Fruit fly (Drosophila melanogaster) whole organism, embryonic: ENCODE data around the gene CG5808.

Source experiments
- CG10543 ChIP-seq: fragments of 200-800 bp; sonication (Bioruptor generic); optimal IDR thresholded peaks from 3 replicates; lab custom pipeline; 2017; ENCODE audit warnings: missing biosample characterization, mild to moderate bottlenecking, missing genetic modification characterization, moderate library complexity
- CG10565 ChIP-seq: fragments of 200-800 bp; sonication (Bioruptor generic); optimal IDR thresholded peaks from 3 replicates; lab custom pipeline; 2016; ENCODE audit warnings: missing biosample characterization, mild to moderate bottlenecking, missing genetic modification characterization
- CG10979 ChIP-seq: fragments of 200-800 bp; sonication (Bioruptor generic); optimal IDR thresholded peaks from 2 replicates; lab custom pipeline; 2018; ENCODE audit warnings: missing biosample characterization, mild to moderate bottlenecking, missing genetic modification characterization, moderate library complexity
- CG12155 ChIP-seq: fragments of 200-800 bp; sonication (Bioruptor generic); optimal IDR thresholded peaks from 3 replicates; lab custom pipeline; 2016; ENCODE audit warnings: missing biosample characterization, missing genetic modification characterization
- CG1603 ChIP-seq: fragments of 200-800 bp; sonication (Bioruptor generic); optimal IDR thresholded peaks from 2 replicates; lab custom pipeline; 2019; ENCODE audit warnings: missing biosample characterization, mild to moderate bottlenecking, missing genetic modification characterization, moderate library complexity
- CG16813 ChIP-seq: fragments of 200-800 bp; sonication (Bioruptor generic); IDR thresholded peaks from 3 replicates; pipeline ENCODE4 v1.3.6; 2022; ENCODE audit warnings: missing biosample characterization, missing genetic modification characterization; ENCODE audit not compliant: partially characterized antibody
- CG18262 ChIP-seq: fragments of 200-800 bp; optimal IDR thresholded peaks from 3 replicates; lab custom pipeline; 2019; ENCODE audit warnings: missing biosample characterization, mild to moderate bottlenecking, missing genetic modification characterization, moderate library complexity
- CG30431 ChIP-seq: fragments of 200-800 bp; sonication (Bioruptor generic); optimal IDR thresholded peaks from 2 replicates; lab custom pipeline; 2017; ENCODE audit warnings: missing biosample characterization, missing genetic modification characterization
- CG4820 ChIP-seq: fragments of 200-800 bp; sonication (Bioruptor generic); optimal IDR thresholded peaks from 3 replicates; lab custom pipeline; 2016; ENCODE audit warnings: missing biosample characterization, missing genetic modification characterization
- CG4854 ChIP-seq: fragments of 200-800 bp; sonication (Bioruptor generic); optimal IDR thresholded peaks from 2 replicates; lab custom pipeline; 2016; ENCODE audit warnings: missing biosample characterization, missing genetic modification characterization, inconsistent platforms
- CG6272 ChIP-seq: fragments of 200-800 bp; sonication (Bioruptor generic); IDR thresholded peaks from 2 replicates; pipeline ENCODE4 v1.3.6; 2022; ENCODE audit warnings: missing biosample characterization, missing genetic modification characterization
- CG8765 ChIP-seq: fragments of 200-800 bp; sonication (Bioruptor generic); IDR thresholded peaks from 2 replicates; pipeline ENCODE4 v1.3.6; 2022; ENCODE audit warnings: missing biosample characterization, missing genetic modification characterization
- CHES-1-like ChIP-seq: fragments of 200-800 bp; sonication (Bioruptor generic); optimal IDR thresholded peaks from 2 replicates; lab custom pipeline; 2016; ENCODE audit warnings: missing biosample characterization, missing genetic modification characterization
- D19B ChIP-seq: fragments of 200-800 bp; sonication (Bioruptor generic); optimal IDR thresholded peaks from 2 replicates; lab custom pipeline; 2017; ENCODE audit warnings: missing biosample characterization, mild to moderate bottlenecking, missing genetic modification characterization
- Dip3 ChIP-seq: fragments of 200-800 bp; sonication (Bioruptor generic); optimal IDR thresholded peaks from 3 replicates; lab custom pipeline; 2016; ENCODE audit warnings: missing biosample characterization, missing genetic modification characterization
- Fer1 ChIP-seq: fragments of 200-800 bp; sonication (Bioruptor generic); optimal IDR thresholded peaks from 2 replicates; lab custom pipeline; 2017; ENCODE audit warnings: missing biosample characterization, mild to moderate bottlenecking, missing genetic modification characterization
- Fer2 ChIP-seq: fragments of 200-800 bp; sonication (Bioruptor generic); optimal IDR thresholded peaks from 2 replicates; lab custom pipeline; 2018; ENCODE audit warnings: missing biosample characterization, mild to moderate bottlenecking, missing genetic modification characterization, moderate library complexity
- HHEX ChIP-seq: fragments of 200-800 bp; sonication (Bioruptor generic); optimal IDR thresholded peaks from 3 replicates; lab custom pipeline; 2017; ENCODE audit warnings: missing biosample characterization, mild to moderate bottlenecking, missing genetic modification characterization, missing genetic modification reagents
- HmgD ChIP-seq: fragments of 200-800 bp; sonication (Bioruptor generic); optimal IDR thresholded peaks from 3 replicates; lab custom pipeline; 2016; ENCODE audit warnings: missing biosample characterization, missing genetic modification characterization
- Opbp ChIP-seq: fragments of 200-800 bp; sonication (Bioruptor generic); IDR thresholded peaks from 3 replicates; pipeline ENCODE4 v1.3.6; 2022; ENCODE audit warnings: missing biosample characterization, missing genetic modification characterization; ENCODE audit not compliant: partially characterized antibody
- Scr ChIP-seq: fragments of 200-800 bp; sonication (Bioruptor generic); IDR thresholded peaks from 2 replicates; pipeline ENCODE4 v1.3.6; 2022; ENCODE audit warnings: missing biosample characterization, missing genetic modification characterization; ENCODE audit not compliant: partially characterized antibody
- Sry-β ChIP-seq: fragments of 200-800 bp; sonication (Bioruptor generic); optimal IDR thresholded peaks from 2 replicates; lab custom pipeline; 2018; ENCODE audit warnings: missing biosample characterization, mild to moderate bottlenecking, missing genetic modification characterization, moderate library complexity
- ac ChIP-seq: fragments of 200-800 bp; sonication (Bioruptor generic); optimal IDR thresholded peaks from 3 replicates; lab custom pipeline; 2017; ENCODE audit warnings: missing biosample characterization, mild to moderate bottlenecking, missing genetic modification characterization
- ase ChIP-seq: fragments of 200-800 bp; sonication (Bioruptor generic); IDR thresholded peaks from 3 replicates; pipeline ENCODE4 v1.3.6; 2022; ENCODE audit warnings: missing biosample characterization, missing genetic modification characterization
- ato ChIP-seq: fragments of 200-800 bp; sonication (Bioruptor generic); IDR thresholded peaks from 2 replicates; pipeline ENCODE4 v1.3.6; 2022; ENCODE audit warnings: missing biosample characterization, missing genetic modification characterization; ENCODE audit not compliant: partially characterized antibody
- az2 ChIP-seq: fragments of 200-800 bp; sonication (Bioruptor generic); optimal IDR thresholded peaks from 3 replicates; lab custom pipeline; 2016; ENCODE audit warnings: missing biosample characterization, missing genetic modification characterization
- bigmax ChIP-seq: fragments of 200-800 bp; sonication (Bioruptor generic); optimal IDR thresholded peaks from 2 replicates; lab custom pipeline; 2018; ENCODE audit warnings: missing biosample characterization, mild to moderate bottlenecking, missing genetic modification characterization
- dimm ChIP-seq: fragments of 200-800 bp; sonication (Bioruptor generic); IDR thresholded peaks from 2 replicates; pipeline ENCODE4 v1.3.6; 2022; ENCODE audit warnings: missing biosample characterization, missing genetic modification characterization
- dpn ChIP-seq, 2 experiments: fragments of 200-800 bp; sonication (Bioruptor generic); optimal IDR thresholded peaks; 3 replicates each; lab custom pipeline; 2016; ENCODE audit warnings: missing biosample characterization in 2 of 2, missing genetic modification characterization in 2 of 2
- eyg ChIP-seq: fragments of 200-800 bp; sonication (Bioruptor generic); optimal IDR thresholded peaks from 3 replicates; lab custom pipeline; 2016; ENCODE audit warnings: missing biosample characterization, missing genetic modification characterization
- gcm2 ChIP-seq: fragments of 200-800 bp; sonication (Bioruptor generic); optimal IDR thresholded peaks from 2 replicates; lab custom pipeline; 2016; ENCODE audit warnings: missing biosample characterization, missing genetic modification characterization
- hb ChIP-seq: fragments of 200-800 bp; sonication (Bioruptor generic); IDR thresholded peaks from 3 replicates; pipeline ENCODE4 v1.3.6; 2022; ENCODE audit warnings: missing biosample characterization, missing genetic modification characterization; ENCODE audit not compliant: partially characterized antibody
- hkb ChIP-seq, 2 experiments: fragments of 200-800 bp in 1 of 2; fragments of >200 bp in 1 of 2; sonication (Bioruptor generic) in 1 of 2; IDR thresholded peaks in 1 of 2; optimal IDR thresholded peaks in 1 of 2; 2 replicates each; pipeline versions ENCODE4 v1.3.6 to Lab custom; 2017 to 2022; ENCODE audit warnings: missing biosample characterization in 1 of 2, missing genetic modification characterization in 1 of 2
- inv ChIP-seq: fragments of 200-800 bp; sonication (Bioruptor generic); IDR thresholded peaks from 2 replicates; pipeline ENCODE4 v1.3.6; 2022; ENCODE audit warnings: missing biosample characterization, missing genetic modification characterization; ENCODE audit not compliant: partially characterized antibody
- knrl ChIP-seq: fragments of 200-800 bp; sonication (Bioruptor generic); IDR thresholded peaks from 3 replicates; pipeline ENCODE4 v1.3.6; 2022; ENCODE audit warnings: missing biosample characterization, missing genetic modification characterization; ENCODE audit not compliant: partially characterized antibody
- phol ChIP-seq: fragments of 200-800 bp; sonication (Bioruptor generic); optimal IDR thresholded peaks from 3 replicates; lab custom pipeline; 2018; ENCODE audit warnings: missing biosample characterization, mild to moderate bottlenecking, missing genetic modification characterization, moderate library complexity
- prd ChIP-seq, 3 experiments: fragments of >200 bp in 2 of 3; fragments of 200-800 bp in 1 of 3; sonication (Bioruptor generic) in 1 of 3; optimal IDR thresholded peaks in 2 of 3; IDR thresholded peaks in 1 of 3; 2 replicates in 2 of 3; 3 replicates in 1 of 3; pipeline versions ENCODE4 v1.3.6 to Lab custom; 2017 to 2022; ENCODE audit warnings: missing biosample characterization in 1 of 3, missing genetic modification characterization in 1 of 3
- sd ChIP-seq: fragments of 200-800 bp; sonication (Bioruptor generic); optimal IDR thresholded peaks from 3 replicates; lab custom pipeline; 2018; ENCODE audit warnings: missing biosample characterization, mild to moderate bottlenecking, missing genetic modification characterization, moderate library complexity
- sens-2 ChIP-seq: fragments of 200-800 bp; sonication (Bioruptor generic); IDR thresholded peaks from 2 replicates; pipeline ENCODE4 v1.3.6; 2022; ENCODE audit warnings: missing biosample characterization, missing genetic modification characterization
- sisA ChIP-seq: fragments of 200-800 bp; sonication (Bioruptor generic); IDR thresholded peaks from 2 replicates; pipeline ENCODE4 v1.3.6; 2022; ENCODE audit warnings: missing biosample characterization, missing genetic modification characterization
- tap ChIP-seq: fragments of 200-800 bp; optimal IDR thresholded peaks from 3 replicates; lab custom pipeline; 2019; ENCODE audit warnings: missing biosample characterization, mild to moderate bottlenecking, missing genetic modification characterization, moderate library complexity
- tll ChIP-seq, 2 experiments: fragments of 200-800 bp in 1 of 2; fragments of >200 bp in 1 of 2; sonication (Bioruptor generic) in 1 of 2; optimal IDR thresholded peaks; 2 replicates each; lab custom pipeline; 2017 to 2019; ENCODE audit warnings: missing biosample characterization in 2 of 2, missing genetic modification characterization in 2 of 2, mild to moderate bottlenecking in 1 of 2, moderate library complexity in 1 of 2
- tx ChIP-seq: fragments of 200-800 bp; sonication (Bioruptor generic); optimal IDR thresholded peaks from 2 replicates; lab custom pipeline; 2016; ENCODE audit warnings: missing biosample characterization, missing genetic modification characterization
- unpg ChIP-seq: fragments of 200-800 bp; sonication (Bioruptor generic); optimal IDR thresholded peaks from 3 replicates; lab custom pipeline; 2018; ENCODE audit warnings: missing biosample characterization, mild to moderate bottlenecking, missing genetic modification characterization, moderate library complexity
- vnd ChIP-seq: fragments of 200-800 bp; sonication (Bioruptor generic); IDR thresholded peaks from 3 replicates; pipeline ENCODE4 v1.3.6; 2022; ENCODE audit warnings: missing biosample characterization, missing genetic modification characterization; ENCODE audit not compliant: partially characterized antibody
- zfh1 ChIP-seq: fragments of 200-800 bp; sonication (Bioruptor generic); IDR thresholded peaks from 3 replicates; pipeline ENCODE4 v1.3.6; 2022; ENCODE audit warnings: missing biosample characterization, missing genetic modification characterization

Gene CG5808

dm6 chr3R:24768538-24769401 is 48.0 kb downstream of the CG5808 start, which contains the start of gene CG13631 (continued):
- TF ChIP-seq Scr: no peak
- peak; percentile 33 for TF ChIP-seq D19B (GFP tag; lab: Kevin White, UChicago)
- peak; percentile 93 to 94 for TF ChIP-seq dpn (GFP tag; optimal IDR thresholded peaks at IDR 0.05; lab: Kevin White, UChicago)
- TF ChIP-seq phol (tag; lab: Kevin White, UChicago): peak; percentile 98
- no peak for TF ChIP-seq prd (optimal IDR thresholded peaks at IDR 0.05; lab: Kevin White, UChicago)
- peak; percentile 95 for TF ChIP-seq prd (GFP tag; IDR thresholded peaks at IDR 0.05; lab: Robert Waterston, UW)
- no peak for TF ChIP-seq hkb (optimal IDR thresholded peaks at IDR 0.05; lab: Kevin White, UChicago)
- TF ChIP-seq hkb (GFP tag; IDR thresholded peaks at IDR 0.05; lab: Robert Waterston, UW): peak; percentile 93
- TF ChIP-seq Dip3: peak; percentile 55
- no peak for TF ChIP-seq vnd
- TF ChIP-seq CG1603 (tag; lab: Kevin White, UChicago): peak; percentile 81
- TF ChIP-seq Fer2 (tag; lab: Kevin White, UChicago): peak; percentile 61
- peak; percentile 96 for TF ChIP-seq zfh1 (GFP tag; lab: Robert Waterston, UW)
- TF ChIP-seq tx (GFP tag; lab: Kevin White, UChicago): peak; percentile 91
- no peak for TF ChIP-seq inv
- peak; percentile 97 for TF ChIP-seq az2 (GFP tag; lab: Kevin White, UChicago)
- TF ChIP-seq Fer1: no peak
- peak; percentile 82 for TF ChIP-seq CG12155 (GFP tag; lab: Kevin White, UChicago)
- TF ChIP-seq dimm (GFP tag; lab: Robert Waterston, UW): peak; percentile 84; the same call in 1 of the 2 replicates
- peak; percentile 98 for TF ChIP-seq CG18262 (tag; lab: Kevin White, UChicago)
- no peak for TF ChIP-seq knrl (GFP tag; lab: Robert Waterston, UW)
- peak; percentile 93 for TF ChIP-seq tap (tag; lab: Kevin White, UChicago)
- TF ChIP-seq ase: peak; percentile 94
- no peak for TF ChIP-seq tll (GFP tag; optimal IDR thresholded peaks at IDR 0.05; lab: Kevin White, UChicago)
- peak; percentile 93 for TF ChIP-seq CG30431 (GFP tag; lab: Kevin White, UChicago)
- peak; percentile 97 for TF ChIP-seq CG4820
- peak; percentile 86 for TF ChIP-seq CG4854
- peak; percentile 86 for TF ChIP-seq CG6272 (GFP tag; lab: Robert Waterston, UW)
- TF ChIP-seq hb (GFP tag; lab: Robert Waterston, UW): no peak
- TF ChIP-seq ato (GFP tag; lab: Robert Waterston, UW): no peak
- peak; percentile 84 for TF ChIP-seq eyg (GFP tag; lab: Kevin White, UChicago)
- TF ChIP-seq bigmax (GFP tag; lab: Kevin White, UChicago): no peak
- peak; percentile 84 for TF ChIP-seq CHES-1-like (GFP tag; lab: Kevin White, UChicago)
- TF ChIP-seq gcm2 (GFP tag; lab: Kevin White, UChicago): peak; percentile 91
- peak; percentile 73 for TF ChIP-seq HmgD (GFP tag; lab: Kevin White, UChicago)
- no peak for TF ChIP-seq Opbp
- peak; percentile 68 for TF ChIP-seq Sry-β
- peak; percentile 72 for TF ChIP-seq sd (tag; lab: Kevin White, UChicago)
- peak; percentile 92 for TF ChIP-seq HHEX
- TF ChIP-seq sisA (GFP tag; lab: Robert Waterston, UW): peak; percentile 97
- peak; percentile 43 for TF ChIP-seq ac (GFP tag; lab: Kevin White, UChicago)
- no peak for TF ChIP-seq CG16813 (GFP tag; lab: Robert Waterston, UW)
- peak; percentile 98 for TF ChIP-seq CG10979 (tag; lab: Kevin White, UChicago)
- peak; percentile 89 for TF ChIP-seq CG10565 (GFP tag; lab: Kevin White, UChicago)
- peak; percentile 55 for TF ChIP-seq CG10543
- TF ChIP-seq unpg (GFP tag; lab: Kevin White, UChicago): peak; percentile 95
- TF ChIP-seq sens-2 (GFP tag; lab: Robert Waterston, UW): peak; percentile 88
- peak; percentile 19; the same call in 1 of the 2 replicates for TF ChIP-seq CG8765 (GFP tag; lab: Robert Waterston, UW)
